Fruit fly (Drosophila melanogaster) whole organism, embryonic: ENCODE data around the gene PIP82.
A peak's percentile ranks its signal among the peaks of the same experiment; 100 is the strongest.

Source experiments
- Abd-B ChIP-seq: fragments of 200-800 bp; sonication (Bioruptor generic); optimal IDR thresholded peaks from 2 replicates; lab custom pipeline; 2018; ENCODE audit warnings: missing biosample characterization, mild to moderate bottlenecking, missing genetic modification characterization, moderate library complexity
- Bdp1 ChIP-seq: fragments of 200-800 bp; sonication (Bioruptor generic); optimal IDR thresholded peaks from 3 replicates; lab custom pipeline; 2016; ENCODE audit warnings: missing biosample characterization, missing genetic modification characterization
- CG10147 ChIP-seq: fragments of 200-800 bp; sonication (Bioruptor generic); optimal IDR thresholded peaks from 2 replicates; lab custom pipeline; 2019; ENCODE audit warnings: missing biosample characterization, mild to moderate bottlenecking, missing genetic modification characterization, moderate library complexity
- CG10274 ChIP-seq: fragments of 200-800 bp; sonication (Bioruptor generic); optimal IDR thresholded peaks from 3 replicates; lab custom pipeline; 2017; ENCODE audit warnings: missing biosample characterization, mild to moderate bottlenecking, missing genetic modification characterization
- CG11456 ChIP-seq: fragments of 200-800 bp; sonication (Bioruptor generic); IDR thresholded peaks from 3 replicates; pipeline ENCODE4 v1.3.6; 2022; ENCODE audit warnings: missing biosample characterization, missing genetic modification characterization
- CG11723 ChIP-seq: fragments of 200-800 bp; sonication (Bioruptor generic); optimal IDR thresholded peaks from 2 replicates; lab custom pipeline; 2017; ENCODE audit warnings: missing biosample characterization, mild to moderate bottlenecking, missing genetic modification characterization
- CG12236 ChIP-seq: fragments of 200-800 bp; sonication (Bioruptor generic); optimal IDR thresholded peaks from 2 replicates; lab custom pipeline; 2016; ENCODE audit warnings: missing biosample characterization, missing genetic modification characterization
- CG12391 ChIP-seq: fragments of 200-800 bp; sonication (Bioruptor generic); optimal IDR thresholded peaks from 3 replicates; lab custom pipeline; 2018; ENCODE audit warnings: missing biosample characterization, mild to moderate bottlenecking, missing genetic modification characterization, moderate library complexity
- CG12659 ChIP-seq: fragments of 200-800 bp; sonication (Bioruptor generic); optimal IDR thresholded peaks from 3 replicates; lab custom pipeline; 2017; ENCODE audit warnings: mild to moderate bottlenecking, missing biosample characterization, missing genetic modification reagents, missing genetic modification characterization
- CG1603 ChIP-seq: fragments of 200-800 bp; sonication (Bioruptor generic); optimal IDR thresholded peaks from 2 replicates; lab custom pipeline; 2019; ENCODE audit warnings: missing biosample characterization, mild to moderate bottlenecking, missing genetic modification characterization, moderate library complexity
- CG17361 ChIP-seq: fragments of 200-800 bp; sonication (Bioruptor generic); IDR thresholded peaks from 3 replicates; pipeline ENCODE4 v1.3.6; 2022; ENCODE audit warnings: missing biosample characterization, missing genetic modification characterization
- CG17568 ChIP-seq: fragments of 200-800 bp; sonication (Bioruptor generic); optimal IDR thresholded peaks from 2 replicates; lab custom pipeline; 2018; ENCODE audit warnings: missing biosample characterization, mild to moderate bottlenecking, missing genetic modification characterization, moderate library complexity
- CG18619 ChIP-seq: fragments of 200-800 bp; sonication (Bioruptor generic); optimal IDR thresholded peaks from 3 replicates; lab custom pipeline; 2017; ENCODE audit warnings: missing biosample characterization, mild to moderate bottlenecking, missing genetic modification characterization
- CG2889 ChIP-seq: fragments of 200-800 bp; sonication (Bioruptor generic); IDR thresholded peaks from 3 replicates; pipeline ENCODE4 v1.3.6; 2022; ENCODE audit warnings: missing biosample characterization, missing genetic modification characterization
- CG30403 ChIP-seq: fragments of 200-800 bp; sonication (Bioruptor generic); optimal IDR thresholded peaks from 3 replicates; lab custom pipeline; 2016; ENCODE audit warnings: missing biosample characterization, missing genetic modification characterization
- CG31441 ChIP-seq: fragments of 200-800 bp; sonication (Bioruptor generic); IDR thresholded peaks from 2 replicates; pipeline ENCODE4 v1.3.6; 2022; ENCODE audit warnings: missing biosample characterization, missing genetic modification characterization
- CG4282 ChIP-seq: fragments of 200-800 bp; sonication (Bioruptor generic); optimal IDR thresholded peaks from 2 replicates; lab custom pipeline; 2016; ENCODE audit warnings: missing biosample characterization, missing genetic modification characterization
- CG6689 ChIP-seq: fragments of 200-800 bp; sonication (Bioruptor generic); IDR thresholded peaks from 2 replicates; pipeline ENCODE4 v1.3.6; 2022; ENCODE audit warnings: missing biosample characterization, missing genetic modification characterization
- CG7357 ChIP-seq: fragments of 200-800 bp; sonication (Bioruptor generic); IDR thresholded peaks from 3 replicates; pipeline ENCODE4 v1.3.6; 2022; ENCODE audit warnings: missing biosample characterization, missing genetic modification characterization
- CG7839 ChIP-seq: fragments of 200-800 bp; sonication (Bioruptor generic); optimal IDR thresholded peaks from 3 replicates; lab custom pipeline; 2018; ENCODE audit warnings: missing biosample characterization, mild to moderate bottlenecking, missing genetic modification characterization, moderate library complexity
- CG9215 ChIP-seq: fragments of 200-800 bp; sonication (Bioruptor generic); IDR thresholded peaks from 2 replicates; pipeline ENCODE4 v1.3.6; 2022; ENCODE audit warnings: missing biosample characterization, missing genetic modification characterization
- CG9932 ChIP-seq: fragments of 200-800 bp; sonication (Bioruptor generic); IDR thresholded peaks from 2 replicates; pipeline ENCODE4 v1.3.6; 2022; ENCODE audit warnings: missing biosample characterization, missing genetic modification characterization
- CHES-1-like ChIP-seq: fragments of 200-800 bp; sonication (Bioruptor generic); optimal IDR thresholded peaks from 2 replicates; lab custom pipeline; 2016; ENCODE audit warnings: missing biosample characterization, missing genetic modification characterization
- Dek ChIP-seq: fragments of 200-800 bp; sonication (Bioruptor generic); optimal IDR thresholded peaks from 3 replicates; lab custom pipeline; 2019; ENCODE audit warnings: missing biosample characterization, mild to moderate bottlenecking, missing genetic modification characterization, moderate library complexity
- Ets97D ChIP-seq: fragments of 200-800 bp; sonication (Bioruptor generic); optimal IDR thresholded peaks from 3 replicates; lab custom pipeline; 2016; ENCODE audit warnings: missing biosample characterization, missing genetic modification characterization
- HLH3B ChIP-seq: fragments of 200-800 bp; sonication (Bioruptor generic); IDR thresholded peaks from 2 replicates; pipeline ENCODE4 v1.3.6; 2022; ENCODE audit warnings: missing biosample characterization, missing genetic modification characterization
- Hr78 ChIP-seq, 2 experiments: fragments of 200-800 bp in 1 of 2; fragments of >200 bp in 1 of 2; sonication (Bioruptor generic) in 1 of 2; optimal IDR thresholded peaks; 2 replicates each; lab custom pipeline; 2017 to 2019; ENCODE audit warnings: missing biosample characterization in 2 of 2, missing genetic modification characterization in 2 of 2, mild to moderate bottlenecking in 1 of 2, moderate library complexity in 1 of 2
- Ptx1 ChIP-seq: fragments of 200-800 bp; sonication (Bioruptor generic); IDR thresholded peaks from 2 replicates; pipeline ENCODE4 v1.3.6; 2022; ENCODE audit warnings: missing biosample characterization, missing genetic modification characterization
- Side ChIP-seq: fragments of 200-800 bp; sonication (Bioruptor generic); optimal IDR thresholded peaks from 2 replicates; lab custom pipeline; 2016; ENCODE audit warnings: missing biosample characterization, missing genetic modification characterization
- Tbp ChIP-seq: fragments of >200 bp; optimal IDR thresholded peaks from 2 replicates; lab custom pipeline; 2018; ENCODE audit warnings: missing biosample characterization, missing genetic modification characterization
- Vsx1 ChIP-seq: fragments of 200-800 bp; sonication (Bioruptor generic); optimal IDR thresholded peaks from 2 replicates; lab custom pipeline; 2017; ENCODE audit warnings: missing biosample characterization, mild to moderate bottlenecking, missing genetic modification characterization, missing genetic modification reagents
- croc ChIP-seq: fragments of 200-800 bp; sonication (Bioruptor generic); conservative IDR thresholded peaks from 3 replicates; pipeline ENCODE4 v1.3.6; 2022; ENCODE audit warnings: missing biosample characterization, missing genetic modification characterization
- cwo ChIP-seq: fragments of 200-800 bp; sonication (Bioruptor generic); optimal IDR thresholded peaks from 3 replicates; lab custom pipeline; 2017; ENCODE audit warnings: missing biosample characterization, missing genetic modification characterization, mild to moderate bottlenecking, moderate library complexity, missing genetic modification reagents
- dan ChIP-seq: fragments of 200-800 bp; sonication (Bioruptor generic); IDR thresholded peaks from 2 replicates; pipeline ENCODE4 v1.3.6; 2022; ENCODE audit warnings: missing biosample characterization, missing genetic modification characterization
- dmrt11E ChIP-seq: fragments of 200-800 bp; sonication (Bioruptor generic); optimal IDR thresholded peaks from 3 replicates; lab custom pipeline; 2018; ENCODE audit warnings: missing biosample characterization, mild to moderate bottlenecking, missing genetic modification characterization, moderate library complexity
- dmrt99B ChIP-seq: fragments of 200-800 bp; sonication (Bioruptor generic); optimal IDR thresholded peaks from 2 replicates; lab custom pipeline; 2018; ENCODE audit warnings: missing biosample characterization, mild to moderate bottlenecking, missing genetic modification characterization, moderate library complexity
- dysf ChIP-seq: fragments of 200-800 bp; sonication (Bioruptor generic); IDR thresholded peaks from 3 replicates; pipeline ENCODE4 v1.3.6; 2022; ENCODE audit warnings: missing biosample characterization, missing genetic modification characterization
- h ChIP-seq: fragments of >200 bp; optimal IDR thresholded peaks from 2 replicates; lab custom pipeline; 2017
- her ChIP-seq: fragments of 200-800 bp; sonication (Bioruptor generic); optimal IDR thresholded peaks from 2 replicates; lab custom pipeline; 2016; ENCODE audit warnings: missing biosample characterization, missing genetic modification characterization
- lilli ChIP-seq: fragments of 200-800 bp; sonication (Bioruptor generic); optimal IDR thresholded peaks from 3 replicates; lab custom pipeline; 2016; ENCODE audit warnings: missing biosample characterization, missing genetic modification characterization
- luna ChIP-seq: fragments of 200-800 bp; sonication (Bioruptor generic); optimal IDR thresholded peaks from 2 replicates; lab custom pipeline; 2016; ENCODE audit warnings: missing biosample characterization, missing genetic modification characterization
- odd ChIP-seq: fragments of 200-800 bp; sonication (Bioruptor generic); optimal IDR thresholded peaks from 2 replicates; lab custom pipeline; 2017; ENCODE audit warnings: missing biosample characterization, mild to moderate bottlenecking, missing genetic modification characterization
- onecut ChIP-seq: fragments of 200-800 bp; sonication (Bioruptor generic); IDR thresholded peaks from 2 replicates; pipeline ENCODE4 v1.3.6; 2022; ENCODE audit warnings: missing biosample characterization, missing genetic modification characterization
- ssp ChIP-seq: fragments of 200-800 bp; sonication (Bioruptor generic); IDR thresholded peaks from 2 replicates; pipeline ENCODE4 v1.3.6; 2022; ENCODE audit warnings: missing biosample characterization, missing genetic modification characterization
- stwl ChIP-seq: fragments of 200-800 bp; sonication (Bioruptor generic); optimal IDR thresholded peaks from 3 replicates; lab custom pipeline; 2018; ENCODE audit warnings: missing biosample characterization, mild to moderate bottlenecking, missing genetic modification characterization, moderate library complexity
- tin ChIP-seq: fragments of 200-800 bp; sonication (Bioruptor generic); optimal IDR thresholded peaks from 3 replicates; lab custom pipeline; 2016; ENCODE audit warnings: missing biosample characterization, missing genetic modification characterization
- tll ChIP-seq, 2 experiments: fragments of 200-800 bp in 1 of 2; fragments of >200 bp in 1 of 2; sonication (Bioruptor generic) in 1 of 2; optimal IDR thresholded peaks; 2 replicates each; lab custom pipeline; 2017 to 2019; ENCODE audit warnings: missing biosample characterization in 2 of 2, missing genetic modification characterization in 2 of 2, mild to moderate bottlenecking in 1 of 2, moderate library complexity in 1 of 2
- twi ChIP-seq: fragments of 200-800 bp; optimal IDR thresholded peaks from 2 replicates; lab custom pipeline; 2019; ENCODE audit warnings: missing biosample characterization, mild to moderate bottlenecking, missing genetic modification characterization, moderate library complexity
- z ChIP-seq: fragments of 200-800 bp; sonication (Bioruptor generic); IDR thresholded peaks from 3 replicates; pipeline ENCODE4 v1.3.6; 2022; ENCODE audit warnings: missing biosample characterization, missing genetic modification characterization

The PIP82 gene

dm6 chrX:8560087-8560999 lies 30.8 kb upstream of the PIP82 start, which contains the start of the genes CG12112 and Trf4-1 (continued):
- TF ChIP-seq CG9932 (GFP tag; lab: Robert Waterston, UW) (peak; percentile 42; the same call in 1 of the 2 replicates), Tbp (GFP tag; lab: Kevin White, UChicago) (no peak), croc (GFP tag; lab: Robert Waterston, UW) (no peak), tll (GFP tag; optimal IDR thresholded peaks at IDR 0.05; lab: Kevin White, UChicago) (no peak), CG11456 (no peak), dmrt99B (tag; lab: Kevin White, UChicago) (no peak), tin (GFP tag; lab: Kevin White, UChicago) (no peak), luna (no peak), Bdp1 (GFP tag; lab: Kevin White, UChicago) (peak; percentile 4), CG17568 (GFP tag; lab: Kevin White, UChicago) (no peak), CG18619 (GFP tag; lab: Kevin White, UChicago) (no peak), Abd-B (GFP tag; lab: Kevin White, UChicago) (peak; percentile 45), lilli (peak; percentile 31), CG11723 (GFP tag; lab: Kevin White, UChicago) (no peak), Hr78 (GFP tag; optimal IDR thresholded peaks at IDR 0.05; lab: Kevin White, UChicago) (no peak), CG7839 (tag; lab: Kevin White, UChicago) (no peak), CG12236 (GFP tag; lab: Kevin White, UChicago) (no peak), CG10274 (no peak), Dek (tag; lab: Kevin White, UChicago) (peak; percentile 3), CG12659 (GFP tag; lab: Kevin White, UChicago) (peak; percentile 56), ssp (GFP tag; lab: Robert Waterston, UW) (no peak), HLH3B (no peak), Ptx1 (GFP tag; lab: Robert Waterston, UW) (no peak), Vsx1 (GFP tag; lab: Kevin White, UChicago) (no peak), CG9215 (GFP tag; lab: Robert Waterston, UW) (no peak), cwo (GFP tag; lab: Kevin White, UChicago) (peak; percentile 2), CG31441 (GFP tag; lab: Robert Waterston, UW) (peak; percentile 35; the same call in 1 of the 2 replicates), z (GFP tag; lab: Robert Waterston, UW) (no peak), CG12391 (peak; percentile 10), CG7357 (GFP tag; lab: Robert Waterston, UW) (no peak), dmrt11E (tag; lab: Kevin White, UChicago) (no peak), dan (GFP tag; lab: Robert Waterston, UW) (no peak), stwl (tag; lab: Kevin White, UChicago) (peak; percentile 29), twi (tag; lab: Kevin White, UChicago) (no peak), CG17361 (GFP tag; lab: Robert Waterston, UW) (peak; percentile 51; the same call in 1 of the 3 replicates), dysf (0 out of 3 replicates have a peak, but pooled peaks have one; percentile 14), CG6689 (GFP tag; lab: Robert Waterston, UW) (no peak), Ets97D (GFP tag; lab: Kevin White, UChicago) (peak; percentile 57), CG10147 (no peak), odd (GFP tag; lab: Kevin White, UChicago) (no peak), CG30403 (peak; percentile 29), CHES-1-like (GFP tag; lab: Kevin White, UChicago) (no peak), CG4282 (no peak), CG2889 (GFP tag; lab: Robert Waterston, UW) (no peak), Side (GFP tag; lab: Kevin White, UChicago) (no peak), her (GFP tag; lab: Kevin White, UChicago) (no peak), onecut (GFP tag; lab: Robert Waterston, UW) (peak; percentile 55), h (lab: Kevin White, UChicago) (no peak), CG1603 (peak; percentile 69)
